Fruit fly (Drosophila melanogaster): ENCODE results near the gene Gale.

- TF ChIP-seq CG8478 (optimal IDR thresholded peaks at IDR 0.05) = no peak
- no peak for TF ChIP-seq CTCF (optimal IDR thresholded peaks at IDR 0.05)
These were observed 33.5 kb downstream of the Gale start for dm6 chr3L:681793-682369.
